Fruit fly (Drosophila melanogaster): ENCODE results near the gene beat-IIa.

dm6 chr3R:17407576-17407975, 41.7 kb upstream of the beat-IIa start, which contains the start of gene CG17283:
- TF ChIP-seq ss (GFP tag; optimal IDR thresholded peaks at IDR 0.05) (no peak), fd59A (GFP tag; optimal IDR thresholded peaks at IDR 0.05) (no peak), CG15336 (GFP tag; IDR thresholded peaks at IDR 0.05) (no peak), CG7368 (GFP tag; optimal IDR thresholded peaks at IDR 0.05) (no peak), Blimp-1 (GFP tag; optimal IDR thresholded peaks at IDR 0.05) (no peak), topi (GFP tag; optimal IDR thresholded peaks at IDR 0.05) (no peak), CG3919 (GFP tag; optimal IDR thresholded peaks at IDR 0.05) (no peak), CG3032 (tag; optimal IDR thresholded peaks at IDR 0.05) (no peak), CG1621 (tag; optimal IDR thresholded peaks at IDR 0.05) (no peak), Ets21C (GFP tag; optimal IDR thresholded peaks at IDR 0.05) (no peak), Hr39 (GFP tag; optimal IDR thresholded peaks at IDR 0.05) (no peak), CG11902 (GFP tag; optimal IDR thresholded peaks at IDR 0.05) (no peak), CG16779 (tag; optimal IDR thresholded peaks at IDR 0.05) (no peak)
